Worm (Caenorhabditis elegans) whole organism, midembryonic: ENCODE results near the gene csq-1.

Source experiments
- T22C8.4 ChIP-seq: fragments of 200-800 bp; sonication (Bioruptor generic); IDR thresholded peaks from 2 replicates; pipeline ENCODE4 v1.3.6; 2022; ENCODE audit warnings: missing genetic modification characterization, missing compliant biosample characterization
- cog-1 ChIP-seq: sonication (generic microtip); optimal IDR thresholded peaks from 2 replicates; lab custom pipeline; 2016; ENCODE audit warnings: missing genetic modification characterization, missing compliant biosample characterization
- flt-1 ChIP-seq: fragments of 200-800 bp; sonication (Bioruptor generic); IDR thresholded peaks from 2 replicates; pipeline ENCODE4 v1.3.6; 2022; ENCODE audit warnings: missing genetic modification characterization, missing compliant biosample characterization
- klf-2 ChIP-seq: fragments of 200-800 bp; sonication (Bioruptor generic); conservative IDR thresholded peaks from 2 replicates; pipeline ENCODE4 v1.3.6; 2022; ENCODE audit warnings: missing genetic modification reagents, missing genetic modification characterization, missing compliant biosample characterization
- med-1 ChIP-seq: sonication (generic microtip); optimal IDR thresholded peaks from 2 replicates; lab custom pipeline; 2017; ENCODE audit warnings: missing genetic modification characterization, mild to moderate bottlenecking, missing compliant biosample characterization, antibody characterized with exemption, missing genetic modification reagents; ENCODE audit not compliant: insufficient read depth
- ref-1 ChIP-seq: fragments of 200-800 bp; sonication (Bioruptor generic); conservative IDR thresholded peaks from 2 replicates; pipeline ENCODE4 v1.3.6; 2022; ENCODE audit warnings: missing genetic modification reagents, missing genetic modification characterization, missing compliant biosample characterization
- tab-1 ChIP-seq: fragments of 200-800 bp; sonication (Bioruptor generic); IDR thresholded peaks from 2 replicates; pipeline ENCODE4 v1.3.6; 2022; ENCODE audit warnings: missing genetic modification characterization, missing compliant biosample characterization
- ztf-23 ChIP-seq: fragments of 200-800 bp; sonication (Bioruptor generic); IDR thresholded peaks from 2 replicates; pipeline ENCODE4 v1.3.6; 2022; ENCODE audit warnings: missing genetic modification reagents, missing genetic modification characterization, missing compliant biosample characterization
- ztf-29 ChIP-seq: fragments of 200-800 bp; sonication (Bioruptor generic); IDR thresholded peaks from 2 replicates; pipeline ENCODE4 v1.3.6; 2022; ENCODE audit warnings: missing genetic modification reagents, missing genetic modification characterization, missing compliant biosample characterization

Gene csq-1

DNA sequence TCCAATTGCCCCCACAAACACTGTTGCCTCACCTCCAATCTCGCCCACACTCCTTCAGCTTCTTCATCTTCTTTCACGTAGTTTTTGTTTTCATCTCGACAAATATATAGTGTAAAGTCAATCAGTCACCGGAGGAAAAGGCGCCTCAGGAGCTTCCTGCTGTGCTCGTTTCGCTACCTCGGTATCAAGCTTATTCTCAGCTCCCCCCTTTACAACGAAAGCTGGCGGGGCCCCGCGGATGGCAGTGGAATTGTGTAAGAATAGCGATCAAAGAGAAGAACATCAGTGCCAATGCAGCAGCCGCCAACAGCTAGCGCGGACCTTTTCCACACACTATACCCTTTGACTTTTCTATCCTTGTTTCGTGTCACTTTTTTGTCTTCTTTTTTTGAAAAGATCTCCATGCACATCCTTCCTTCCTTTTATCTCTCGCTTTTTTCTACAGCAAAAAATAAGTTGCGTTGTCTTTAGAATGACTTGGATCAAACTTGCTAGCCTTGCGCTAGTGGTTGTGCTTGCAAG lies at the start of gene csq-1:
Gene csq-1, plus strand, starts transcription at position 472 of the 522 bp plus-strand sequence.
- TF ChIP-seq ztf-23 (GFP tag; lab: Robert Waterston, UW) (no peak), T22C8.4 (GFP tag; lab: Robert Waterston, UW) (no peak), flt-1 (no peak), ref-1 (GFP tag; lab: Robert Waterston, UW) (no peak), ztf-29 (GFP tag; lab: Robert Waterston, UW) (no peak), med-1 (GFP tag; lab: Kevin White, UChicago) (no peak), tab-1 (GFP tag; lab: Robert Waterston, UW) (no peak), cog-1 (tag; lab: Kevin White, UChicago) (no peak), klf-2 (GFP tag; lab: Robert Waterston, UW) (no peak)

DNA sequence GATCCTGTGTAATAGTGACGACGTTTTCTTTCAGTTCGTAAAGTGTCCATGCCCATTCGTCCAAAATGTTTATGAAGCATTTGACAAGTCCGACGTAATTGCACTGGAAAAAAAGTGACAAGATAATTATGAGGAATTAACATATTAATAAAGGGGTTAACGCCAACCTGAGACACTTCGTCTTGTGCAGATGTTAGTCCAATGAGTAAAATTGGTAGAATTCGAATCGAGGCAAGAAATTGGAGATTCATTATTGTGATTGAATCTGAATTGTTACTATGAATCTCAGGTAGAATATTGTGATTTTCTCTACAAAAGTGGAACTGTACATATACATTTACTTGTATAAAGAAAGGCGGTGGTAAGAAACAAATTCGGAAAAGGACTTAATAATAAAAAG lies 48.5 kb upstream of the csq-1 start, which contains the start of gene F54E4.3:
Gene F54E4.3, minus strand, starts transcription at position 265 of the 400 bp plus-strand sequence.
- TF ChIP-seq med-1 (GFP tag; lab: Kevin White, UChicago) = no peak
- TF ChIP-seq ztf-29 (GFP tag; lab: Robert Waterston, UW) = no peak
- TF ChIP-seq ref-1 (GFP tag; lab: Robert Waterston, UW) = no peak
- TF ChIP-seq ztf-23 (GFP tag; lab: Robert Waterston, UW) = no peak
- no peak for TF ChIP-seq T22C8.4 (GFP tag; lab: Robert Waterston, UW)

DNA sequence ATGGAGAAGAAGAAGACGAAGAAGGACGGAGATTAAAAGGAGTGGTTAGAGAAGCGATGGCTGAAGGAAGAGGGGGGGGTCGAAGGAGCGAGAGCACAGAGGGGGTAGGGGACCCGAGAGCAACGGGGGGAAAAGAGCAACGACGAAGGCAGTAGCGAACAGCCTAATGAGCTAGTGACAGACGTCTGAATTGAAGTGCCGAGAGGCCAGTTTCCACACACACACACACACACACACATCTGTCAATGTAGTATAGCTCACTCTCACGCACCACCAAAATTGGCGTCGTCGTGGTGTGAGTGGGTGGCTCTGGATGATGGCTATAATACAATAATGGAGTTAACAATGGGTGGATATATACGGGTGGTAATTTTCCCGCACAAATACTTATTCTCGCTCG lies 48.0 kb upstream of the csq-1 start:
- TF ChIP-seq tab-1 (GFP tag; lab: Robert Waterston, UW) = peak; percentile 67
- no peak for TF ChIP-seq ztf-23 (GFP tag; lab: Robert Waterston, UW)
- no peak for TF ChIP-seq klf-2 (GFP tag; lab: Robert Waterston, UW)
- peak; percentile 36; the same call in 1 of the 2 replicates for TF ChIP-seq flt-1
- no peak for TF ChIP-seq ztf-29 (GFP tag; lab: Robert Waterston, UW)
- TF ChIP-seq T22C8.4 (GFP tag; lab: Robert Waterston, UW) = no peak
- TF ChIP-seq ref-1 (GFP tag; lab: Robert Waterston, UW) = no peak

DNA sequence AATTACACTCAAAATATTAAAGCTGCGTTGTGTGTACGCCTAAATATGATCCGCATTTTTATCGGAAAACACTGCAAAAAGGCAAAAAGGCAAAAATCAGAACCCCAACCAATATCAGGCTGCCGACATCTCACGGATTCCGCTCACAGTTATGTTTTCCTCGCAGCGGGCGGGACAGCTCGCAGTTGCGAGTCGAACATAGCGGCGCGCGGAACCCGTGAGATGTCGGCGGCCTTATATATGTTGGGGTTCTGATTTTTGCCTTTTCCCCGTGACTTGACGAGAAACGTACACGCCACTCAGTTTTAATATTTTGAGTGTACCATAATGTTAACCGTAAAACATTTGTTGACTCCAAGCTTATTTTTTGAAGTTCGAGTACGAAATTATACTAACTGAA lies 47.2 kb upstream of the csq-1 start:
- TF ChIP-seq med-1 (GFP tag; lab: Kevin White, UChicago) (no peak), ztf-29 (GFP tag; lab: Robert Waterston, UW) (no peak), klf-2 (GFP tag; lab: Robert Waterston, UW) (no peak), ztf-23 (GFP tag; lab: Robert Waterston, UW) (no peak), flt-1 (no peak), T22C8.4 (GFP tag; lab: Robert Waterston, UW) (no peak), tab-1 (GFP tag; lab: Robert Waterston, UW) (no peak), cog-1 (tag; lab: Kevin White, UChicago) (no peak), ref-1 (GFP tag; lab: Robert Waterston, UW) (no peak)

DNA sequence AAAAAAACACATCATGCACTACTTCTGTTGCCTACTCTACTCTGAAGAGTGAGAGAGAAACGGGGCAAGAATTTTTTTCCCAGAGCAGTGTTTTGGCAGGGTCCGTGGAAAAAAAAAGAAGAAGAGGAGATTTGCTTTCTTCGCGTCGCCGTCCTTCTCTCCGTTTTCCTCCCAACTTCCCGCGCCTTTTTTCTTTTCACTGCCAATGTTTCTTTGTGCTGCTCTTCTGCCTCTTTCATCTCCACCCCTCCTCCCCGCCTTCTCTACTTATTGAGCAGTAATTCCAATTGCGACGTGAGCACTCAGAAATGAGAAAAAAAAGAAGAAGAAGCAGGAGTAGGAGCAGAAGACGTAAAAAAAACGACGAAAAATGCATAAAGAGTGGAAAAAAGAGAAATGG lies 44.7 kb upstream of the csq-1 start:
- 0 out of 2 replicates have a peak, but pooled peaks have one; percentile 20 for TF ChIP-seq ztf-23 (GFP tag; lab: Robert Waterston, UW)
- no peak for TF ChIP-seq tab-1 (GFP tag; lab: Robert Waterston, UW)

DNA sequence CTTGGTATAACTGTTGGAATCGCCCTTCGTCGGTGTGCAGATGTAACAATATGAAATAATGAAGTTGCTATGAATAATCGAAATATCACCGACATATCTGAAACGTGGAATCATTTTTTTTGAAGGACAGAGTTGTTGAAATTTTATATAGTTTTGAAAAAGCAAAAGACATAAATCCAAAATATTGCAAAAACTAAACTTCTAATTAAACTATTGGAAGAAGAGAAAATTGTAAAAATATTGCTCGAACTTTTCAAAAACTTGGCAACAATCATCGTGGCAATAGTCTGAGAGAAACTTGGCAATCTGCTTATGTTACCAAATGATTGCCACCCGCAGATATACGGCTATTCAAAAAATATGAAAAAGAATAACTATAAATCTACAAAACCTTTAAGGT lies 39.3 kb upstream of the csq-1 start, which contains the start of gene F54E4.4:
Gene F54E4.4, minus strand, starts transcription at position 101 of the 400 bp plus-strand sequence.
- TF ChIP-seq tab-1 (GFP tag; lab: Robert Waterston, UW) = no peak
- TF ChIP-seq med-1 (GFP tag; lab: Kevin White, UChicago) = no peak
- no peak for TF ChIP-seq ztf-23 (GFP tag; lab: Robert Waterston, UW)
- no peak for TF ChIP-seq flt-1
- no peak for TF ChIP-seq T22C8.4 (GFP tag; lab: Robert Waterston, UW)
- no peak for TF ChIP-seq ref-1 (GFP tag; lab: Robert Waterston, UW)
- TF ChIP-seq cog-1 (tag; lab: Kevin White, UChicago) = no peak
- TF ChIP-seq klf-2 (GFP tag; lab: Robert Waterston, UW) = no peak
- TF ChIP-seq ztf-29 (GFP tag; lab: Robert Waterston, UW) = no peak

DNA sequence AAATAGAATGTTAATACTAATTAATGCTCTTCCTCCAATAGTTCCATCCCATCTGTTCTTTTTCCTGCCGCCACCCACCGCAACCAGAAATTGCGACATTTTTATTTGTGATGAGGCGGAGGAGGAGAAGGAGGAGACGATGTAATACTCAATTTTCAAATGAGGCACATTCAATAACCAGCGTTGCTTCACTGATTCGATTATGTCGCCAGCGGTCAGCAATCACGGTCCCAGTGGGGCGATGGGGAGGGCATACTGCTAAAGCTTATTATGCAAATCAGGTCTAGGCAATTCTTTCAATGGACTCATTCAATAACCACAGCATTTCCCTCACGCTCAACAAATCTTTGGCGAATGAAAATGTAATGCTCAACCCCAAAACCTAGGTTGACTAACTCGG lies 35.5 kb upstream of the csq-1 start:
- TF ChIP-seq med-1 (GFP tag; lab: Kevin White, UChicago) (no peak), T22C8.4 (GFP tag; lab: Robert Waterston, UW) (no peak), klf-2 (GFP tag; lab: Robert Waterston, UW) (no peak), ztf-23 (GFP tag; lab: Robert Waterston, UW) (no peak), ztf-29 (GFP tag; lab: Robert Waterston, UW) (no peak), tab-1 (GFP tag; lab: Robert Waterston, UW) (no peak), ref-1 (GFP tag; lab: Robert Waterston, UW) (no peak), cog-1 (tag; lab: Kevin White, UChicago) (no peak), flt-1 (no peak)

DNA sequence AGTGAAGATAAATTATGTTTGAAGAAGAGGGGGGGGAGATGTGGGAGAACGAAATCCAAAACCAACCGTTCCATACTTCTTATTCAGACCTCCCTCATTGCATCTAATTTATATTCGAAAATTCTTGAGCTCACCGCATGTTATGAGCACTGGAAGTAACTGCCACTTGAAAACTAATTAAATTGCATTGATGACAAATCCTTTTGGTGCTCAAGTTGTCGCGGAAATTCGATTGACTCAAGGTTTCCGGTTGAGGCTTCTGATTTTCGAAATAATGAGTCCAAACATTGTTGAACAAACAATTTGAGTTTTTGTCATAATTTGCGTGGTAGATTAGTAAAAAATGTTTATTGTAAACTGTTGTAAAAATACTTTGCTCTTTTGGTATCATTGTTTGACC lies 32.6 kb upstream of the csq-1 start:
- TF ChIP-seq ztf-23 (GFP tag; lab: Robert Waterston, UW) (no peak), tab-1 (GFP tag; lab: Robert Waterston, UW) (no peak), klf-2 (GFP tag; lab: Robert Waterston, UW) (no peak), ref-1 (GFP tag; lab: Robert Waterston, UW) (no peak), flt-1 (no peak), ztf-29 (GFP tag; lab: Robert Waterston, UW) (no peak)

DNA sequence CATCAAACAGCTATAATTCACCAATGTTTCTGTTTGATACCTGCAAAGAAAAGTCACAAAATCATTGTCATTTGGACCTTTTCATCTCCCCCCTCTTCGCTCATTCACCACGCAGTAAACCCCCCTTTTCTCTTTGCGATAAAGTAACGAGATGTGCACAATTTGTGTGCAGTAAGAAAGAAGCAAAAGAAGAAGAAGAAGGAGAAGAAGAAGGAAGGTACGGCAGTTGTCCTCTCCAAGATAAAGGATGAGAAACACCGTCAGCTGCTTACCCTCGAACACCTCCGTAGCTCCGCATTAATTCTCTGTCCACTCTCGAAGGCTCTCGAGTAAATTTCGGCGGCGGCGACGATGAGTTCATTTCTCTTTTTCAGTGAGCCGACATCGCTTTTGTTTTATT lies 31.2 kb upstream of the csq-1 start:
- TF ChIP-seq flt-1 = no peak
- TF ChIP-seq cog-1 (tag; lab: Kevin White, UChicago) = no peak
- no peak for TF ChIP-seq med-1 (GFP tag; lab: Kevin White, UChicago)
- TF ChIP-seq ztf-23 (GFP tag; lab: Robert Waterston, UW) = no peak
- no peak for TF ChIP-seq ref-1 (GFP tag; lab: Robert Waterston, UW)
- TF ChIP-seq tab-1 (GFP tag; lab: Robert Waterston, UW) = no peak
- TF ChIP-seq ztf-29 (GFP tag; lab: Robert Waterston, UW) = no peak
- TF ChIP-seq klf-2 (GFP tag; lab: Robert Waterston, UW) = no peak
- TF ChIP-seq T22C8.4 (GFP tag; lab: Robert Waterston, UW) = no peak
